Fruit fly (Drosophila melanogaster) whole organism, pupa: ENCODE measurements around the gene slx1.

Experiments
- CG10348 ChIP-seq: fragments of 200-800 bp; sonication (Bioruptor generic); IDR thresholded peaks from 2 replicates; pipeline ENCODE4 v1.3.6; 2022; ENCODE audit warnings: missing biosample characterization, missing genetic modification characterization
- CG12605 ChIP-seq: fragments of 200-800 bp; sonication (Bioruptor generic); IDR thresholded peaks from 2 replicates; pipeline ENCODE4 v1.3.6; 2022; ENCODE audit warnings: missing biosample characterization, missing genetic modification characterization
- CG13204 ChIP-seq: fragments of 200-800 bp; sonication (Bioruptor generic); optimal IDR thresholded peaks from 2 replicates; lab custom pipeline; 2018; ENCODE audit warnings: missing biosample characterization, mild to moderate bottlenecking, missing genetic modification characterization, moderate library complexity
- CG14655 ChIP-seq: fragments of 200-800 bp; sonication (Bioruptor generic); optimal IDR thresholded peaks from 3 replicates; lab custom pipeline; 2017; ENCODE audit warnings: mild to moderate bottlenecking, missing biosample characterization, missing genetic modification reagents, missing genetic modification characterization
- CG32121 ChIP-seq: fragments of 200-800 bp; sonication (Bioruptor generic); IDR thresholded peaks from 2 replicates; pipeline ENCODE4 v1.3.6; 2022; ENCODE audit warnings: missing biosample characterization, missing genetic modification characterization
- CG34367 ChIP-seq: fragments of 200-800 bp; sonication (Bioruptor generic); optimal IDR thresholded peaks from 2 replicates; lab custom pipeline; 2018; ENCODE audit warnings: missing biosample characterization, mild to moderate bottlenecking, missing genetic modification characterization
- CG4496 ChIP-seq: fragments of 200-800 bp; sonication (Bioruptor generic); IDR thresholded peaks from 3 replicates; pipeline ENCODE4 v1.3.6; 2022; ENCODE audit warnings: missing biosample characterization, missing genetic modification characterization
- CG9948 ChIP-seq: fragments of 200-800 bp; sonication (Bioruptor generic); optimal IDR thresholded peaks from 2 replicates; lab custom pipeline; 2018; ENCODE audit warnings: missing biosample characterization, mild to moderate bottlenecking, missing genetic modification characterization, moderate library complexity
- D1 ChIP-seq: fragments of 200-800 bp; sonication (Bioruptor generic); optimal IDR thresholded peaks from 2 replicates; lab custom pipeline; 2018; ENCODE audit warnings: missing biosample characterization, mild to moderate bottlenecking, missing genetic modification characterization, moderate library complexity
- EcR ChIP-seq: fragments of 200-800 bp; sonication (Bioruptor generic); optimal IDR thresholded peaks from 3 replicates; lab custom pipeline; 2019; ENCODE audit warnings: missing biosample characterization, missing genetic modification characterization, mild to moderate bottlenecking, moderate library complexity, missing genetic modification reagents
- Ets98B ChIP-seq: fragments of 200-800 bp; sonication (Bioruptor generic); IDR thresholded peaks from 2 replicates; pipeline ENCODE4 v1.3.6; 2022; ENCODE audit warnings: missing biosample characterization, missing genetic modification characterization
- Pif1A ChIP-seq: fragments of 200-800 bp; sonication (Bioruptor generic); optimal IDR thresholded peaks from 3 replicates; lab custom pipeline; 2016; ENCODE audit warnings: missing biosample characterization, missing genetic modification characterization
- gl ChIP-seq: fragments of 200-800 bp; sonication (Bioruptor generic); optimal IDR thresholded peaks from 2 replicates; lab custom pipeline; 2018; ENCODE audit warnings: missing biosample characterization, mild to moderate bottlenecking, missing genetic modification characterization
- rn ChIP-seq: fragments of 200-800 bp; sonication (Bioruptor generic); IDR thresholded peaks from 2 replicates; pipeline ENCODE4 v1.3.6; 2022; ENCODE audit warnings: missing biosample characterization, missing genetic modification characterization

- peak; percentile 47; the same call in 1 of the 2 replicates for TF ChIP-seq rn (GFP tag; lab: Robert Waterston, UW)
- TF ChIP-seq Pif1A: peak; percentile 81
- peak; percentile 89 for TF ChIP-seq CG4496 (GFP tag; lab: Robert Waterston, UW)
- TF ChIP-seq CG10348 (GFP tag; lab: Robert Waterston, UW): peak; percentile 9; the same call in 1 of the 2 replicates
- peak; percentile 85 for TF ChIP-seq Ets98B (GFP tag; lab: Robert Waterston, UW)
- TF ChIP-seq CG14655 (GFP tag; lab: Kevin White, UChicago): no peak
- TF ChIP-seq CG13204 (GFP tag; lab: Kevin White, UChicago): no peak
- TF ChIP-seq CG12605 (GFP tag; lab: Robert Waterston, UW): peak; percentile 75
- no peak for TF ChIP-seq D1 (tag; lab: Kevin White, UChicago)
- peak; percentile 2 for TF ChIP-seq EcR (GFP tag; lab: Kevin White, UChicago)
- TF ChIP-seq CG9948: no peak
- TF ChIP-seq CG32121: peak; percentile 73
- peak; percentile 27 for TF ChIP-seq gl (tag; lab: Kevin White, UChicago)
- peak; percentile 38 for TF ChIP-seq CG34367 (tag; lab: Kevin White, UChicago)
Measured at dm6 chr3R:4649126-4649811, 7.5 kb downstream of the slx1 start, which contains the start of gene Karybeta3.
